Worm (Caenorhabditis elegans) whole organism, young adult: Measurements from ENCODE around the gene pqbp-1.1.

Source experiments
- F57C9.4 ChIP-seq: sonication (generic microtip); optimal IDR thresholded peaks from 2 replicates; lab custom pipeline; 2017; ENCODE audit warnings: mild to moderate bottlenecking, missing genetic modification characterization, missing compliant biosample characterization
- Y67H2A.10 ChIP-seq: fragments of 200-800 bp; sonication (Bioruptor generic); conservative IDR thresholded peaks from 2 replicates; pipeline ENCODE4 v1.3.6; 2022; ENCODE audit warnings: missing genetic modification reagents, missing genetic modification characterization, missing compliant biosample characterization
- ceh-40 ChIP-seq: fragments of 200-800 bp; sonication (Bioruptor generic); IDR thresholded peaks from 2 replicates; pipeline ENCODE4 v1.3.6; 2022; ENCODE audit warnings: missing genetic modification characterization, missing compliant biosample characterization
- ets-4 ChIP-seq: fragments of 200-800 bp; sonication (Bioruptor generic); optimal IDR thresholded peaks from 2 replicates; lab custom pipeline; 2018; ENCODE audit warnings: mild to moderate bottlenecking, missing genetic modification characterization, missing compliant biosample characterization
- lsy-27 ChIP-seq: sonication (generic microtip); optimal IDR thresholded peaks from 2 replicates; lab custom pipeline; 2017; ENCODE audit warnings: missing genetic modification characterization, mild to moderate bottlenecking, missing compliant biosample characterization, antibody characterized with exemption, missing genotype, borderline replicate concordance; ENCODE audit not compliant: insufficient read depth

ce11 chrIV:266148-266547 is 4.7 kb upstream of the pqbp-1.1 start, which contains the start of gene T21D12.12:
- no peak for TF ChIP-seq ceh-40
- no peak for TF ChIP-seq ets-4 (GFP tag; lab: Kevin White, UChicago)
- no peak for TF ChIP-seq lsy-27 (tag; lab: Kevin White, UChicago)
- TF ChIP-seq F57C9.4 (tag; lab: Kevin White, UChicago), result no peak
- no peak for TF ChIP-seq Y67H2A.10 (GFP tag; lab: Robert Waterston, UW)
